Fruit fly (Drosophila melanogaster) whole organism, embryonic: Measurements from ENCODE around the gene Spase12.

Source experiments
- CG2202 ChIP-seq: fragments of 200-800 bp; sonication (Bioruptor generic); optimal IDR thresholded peaks from 2 replicates; lab custom pipeline; 2018; ENCODE audit warnings: missing biosample characterization, mild to moderate bottlenecking, missing genetic modification characterization
- D ChIP-seq, 2 experiments: fragments of 200-800 bp in 1 of 2; fragments of >200 bp in 1 of 2; sonication (Bioruptor generic) in 1 of 2; optimal IDR thresholded peaks; 2 replicates in 1 of 2; 3 replicates in 1 of 2; lab custom pipeline; 2017; ENCODE audit warnings: mild to moderate bottlenecking in 1 of 2, missing biosample characterization in 1 of 2, missing genetic modification characterization in 1 of 2, missing genetic modification reagents in 1 of 2
- HLH54F ChIP-seq: fragments of 200-800 bp; sonication (Bioruptor generic); optimal IDR thresholded peaks from 3 replicates; lab custom pipeline; 2016; ENCODE audit warnings: missing biosample characterization, missing genetic modification characterization
- Kr ChIP-seq: fragments of 200-800 bp; sonication (Bioruptor generic); optimal IDR thresholded peaks from 2 replicates; lab custom pipeline; 2017; ENCODE audit warnings: missing biosample characterization, mild to moderate bottlenecking, missing genetic modification characterization
- Sox102F ChIP-seq: fragments of 200-800 bp; sonication (Bioruptor generic); optimal IDR thresholded peaks from 2 replicates; lab custom pipeline; 2018; ENCODE audit warnings: missing biosample characterization, mild to moderate bottlenecking, missing genetic modification characterization, moderate library complexity
- Ssrp ChIP-seq: fragments of 200-800 bp; sonication (Bioruptor generic); optimal IDR thresholded peaks from 2 replicates; lab custom pipeline; 2018; ENCODE audit warnings: missing biosample characterization, mild to moderate bottlenecking, missing genetic modification characterization, moderate library complexity
- Trl ChIP-seq, 3 experiments: fragments of >200 bp in 2 of 3; fragments of 200-800 bp in 1 of 3; sonication (Bioruptor generic) in 1 of 3; optimal IDR thresholded peaks; 2 replicates in 1 of 3; 3 replicates in 2 of 3; lab custom pipeline; 2016 to 2017; ENCODE audit warnings: missing biosample characterization in 1 of 3, missing genetic modification characterization in 1 of 3
- corto ChIP-seq: fragments of 200-800 bp; sonication (Bioruptor generic); optimal IDR thresholded peaks from 2 replicates; lab custom pipeline; 2016; ENCODE audit warnings: missing biosample characterization, mild to moderate bottlenecking, missing genetic modification characterization, moderate library complexity
- crc ChIP-seq: fragments of 200-800 bp; sonication (Bioruptor generic); optimal IDR thresholded peaks from 2 replicates; lab custom pipeline; 2016; ENCODE audit warnings: missing biosample characterization, missing genetic modification characterization
- fd102C ChIP-seq: fragments of 200-800 bp; sonication (Bioruptor generic); optimal IDR thresholded peaks from 2 replicates; lab custom pipeline; 2018; ENCODE audit warnings: missing biosample characterization, mild to moderate bottlenecking, missing genetic modification characterization, moderate library complexity
- gsb-n ChIP-seq: fragments of 200-800 bp; sonication (Bioruptor generic); optimal IDR thresholded peaks from 3 replicates; lab custom pipeline; 2018; ENCODE audit warnings: missing biosample characterization, mild to moderate bottlenecking, missing genetic modification characterization
- psq ChIP-seq: fragments of 200-800 bp; sonication (Bioruptor generic); optimal IDR thresholded peaks from 2 replicates; lab custom pipeline; 2017; ENCODE audit warnings: missing biosample characterization, missing genetic modification characterization
- usp ChIP-seq: fragments of >200 bp; optimal IDR thresholded peaks from 2 replicates; lab custom pipeline; 2017; ENCODE audit warnings: missing biosample characterization, missing genetic modification characterization

dm6 chr3R:29496315-29496714 is 5.4 kb upstream of the Spase12 start:
- TF ChIP-seq D (optimal IDR thresholded peaks at IDR 0.05; lab: Kevin White, UChicago) = no peak
- no peak for TF ChIP-seq D (GFP tag; optimal IDR thresholded peaks at IDR 0.05; lab: Kevin White, UChicago)
- TF ChIP-seq HLH54F (GFP tag; lab: Kevin White, UChicago) = no peak
- TF ChIP-seq corto (GFP tag; lab: Kevin White, UChicago) = no peak
- TF ChIP-seq Kr (GFP tag; lab: Kevin White, UChicago) = no peak
- TF ChIP-seq Trl (optimal IDR thresholded peaks at IDR 0.05; lab: Kevin White, UChicago) = peak in 1 of 2 experiments; percentile 25
- TF ChIP-seq Trl (GFP tag; optimal IDR thresholded peaks at IDR 0.05; lab: Kevin White, UChicago) = no peak
- no peak for TF ChIP-seq psq (GFP tag; lab: Kevin White, UChicago)
- TF ChIP-seq gsb-n (tag; lab: Kevin White, UChicago) = no peak
- TF ChIP-seq usp = no peak
- no peak for TF ChIP-seq CG2202 (tag; lab: Kevin White, UChicago)
- no peak for TF ChIP-seq fd102C (GFP tag; lab: Kevin White, UChicago)
- TF ChIP-seq Sox102F (GFP tag; lab: Kevin White, UChicago) = no peak
- TF ChIP-seq Ssrp = no peak
- no peak for TF ChIP-seq crc (GFP tag; lab: Kevin White, UChicago)
